Worm (Caenorhabditis elegans) whole organism, L1 larva: ENCODE measurements around the gene exc-7.

ENCODE experiments used
- ceh-90 ChIP-seq: sonication (generic microtip); optimal IDR thresholded peaks from 2 replicates; lab custom pipeline; 2016; ENCODE audit warnings: missing genetic modification characterization, missing compliant biosample characterization
- elt-2 ChIP-seq: sonication (generic microtip); optimal IDR thresholded peaks from 2 replicates; lab custom pipeline; 2016; ENCODE audit warnings: missing genetic modification characterization, mild to moderate bottlenecking, inconsistent platforms, missing compliant biosample characterization, missing genetic modification reagents
- hlh-4 ChIP-seq: sonication (generic microtip); optimal IDR thresholded peaks from 2 replicates; lab custom pipeline; 2016; ENCODE audit warnings: mild to moderate bottlenecking, missing genetic modification characterization, missing compliant biosample characterization
- lin-13 ChIP-seq: fragments of 150-350 bp; optimal IDR thresholded peaks from 2 replicates; lab custom pipeline; 2014; ENCODE audit warnings: missing biosample characterization, missing genetic modification reagents, missing genetic modification characterization
- lin-35 ChIP-seq, 2 experiments: fragments of 150-350 bp; optimal IDR thresholded peaks; 2 replicates each; lab custom pipeline; 2014; ENCODE audit warnings: missing biosample characterization in 2 of 2, missing genetic modification characterization in 2 of 2, missing genetic modification reagents in 2 of 2
- lir-3 ChIP-seq: sonication (generic microtip); optimal IDR thresholded peaks from 2 replicates; lab custom pipeline; 2016; ENCODE audit warnings: mild to moderate bottlenecking, missing genetic modification characterization, moderate library complexity, missing compliant biosample characterization; ENCODE audit not compliant: poor library complexity
- mdl-1 ChIP-seq, 2 experiments: fragments of 150-350 bp; optimal IDR thresholded peaks; 2 replicates each; lab custom pipeline; 2014 to 2017; ENCODE audit warnings: missing biosample characterization in 2 of 2, missing genetic modification characterization in 2 of 2, inconsistent platforms in 1 of 2
- pag-3 ChIP-seq: sonication (generic microtip); optimal IDR thresholded peaks from 2 replicates; lab custom pipeline; 2017; ENCODE audit warnings: missing genetic modification characterization, mild to moderate bottlenecking, missing compliant biosample characterization, antibody characterized with exemption, borderline replicate concordance; ENCODE audit not compliant: insufficient read depth

- TF ChIP-seq lin-13 (GFP tag; lab: Kevin White, UChicago) (no peak), ceh-90 (tag; lab: Kevin White, UChicago) (no peak), mdl-1 (tag; optimal IDR thresholded peaks at IDR 0.05; lab: Kevin White, UChicago) (no peak), lir-3 (no peak), elt-2 (tag; lab: Kevin White, UChicago) (no peak), hlh-4 (tag; lab: Kevin White, UChicago) (no peak), lin-35 (GFP tag; optimal IDR thresholded peaks at IDR 0.05; lab: Kevin White, UChicago) (peak in 1 of 2 experiments; percentile 29), pag-3 (no peak)
Measured at ce11 chrII:9620616-9621015, 44.8 kb downstream of the exc-7 start.
